Fruit fly (Drosophila melanogaster) whole organism, pupa: ENCODE results near the gene CG14718.

Experiments used
- CG10348 ChIP-seq: fragments of 200-800 bp; sonication (Bioruptor generic); IDR thresholded peaks from 2 replicates; pipeline ENCODE4 v1.3.6; 2022; ENCODE audit warnings: missing biosample characterization, missing genetic modification characterization
- CG15710 ChIP-seq: fragments of 200-800 bp; sonication (Bioruptor generic); optimal IDR thresholded peaks from 2 replicates; lab custom pipeline; 2018; ENCODE audit warnings: missing biosample characterization, mild to moderate bottlenecking, missing genetic modification characterization, moderate library complexity
- CG17806 ChIP-seq: fragments of 200-800 bp; sonication (Bioruptor generic); optimal IDR thresholded peaks from 2 replicates; lab custom pipeline; 2018; ENCODE audit warnings: missing biosample characterization, mild to moderate bottlenecking, missing genetic modification characterization, moderate library complexity
- CG34367 ChIP-seq: fragments of 200-800 bp; sonication (Bioruptor generic); optimal IDR thresholded peaks from 2 replicates; lab custom pipeline; 2018; ENCODE audit warnings: missing biosample characterization, mild to moderate bottlenecking, missing genetic modification characterization
- CG4496 ChIP-seq: fragments of 200-800 bp; sonication (Bioruptor generic); IDR thresholded peaks from 3 replicates; pipeline ENCODE4 v1.3.6; 2022; ENCODE audit warnings: missing biosample characterization, missing genetic modification characterization
- CG8159 ChIP-seq: fragments of 200-800 bp; sonication (Bioruptor generic); optimal IDR thresholded peaks from 3 replicates; lab custom pipeline; 2018; ENCODE audit warnings: missing biosample characterization, mild to moderate bottlenecking, missing genetic modification characterization, moderate library complexity
- CG8301 ChIP-seq: fragments of 200-800 bp; sonication (Bioruptor generic); optimal IDR thresholded peaks from 2 replicates; lab custom pipeline; 2018; ENCODE audit warnings: missing biosample characterization, mild to moderate bottlenecking, missing genetic modification characterization
- EcR ChIP-seq: fragments of 200-800 bp; sonication (Bioruptor generic); optimal IDR thresholded peaks from 3 replicates; lab custom pipeline; 2019; ENCODE audit warnings: missing biosample characterization, missing genetic modification characterization, mild to moderate bottlenecking, moderate library complexity, missing genetic modification reagents
- Ets98B ChIP-seq: fragments of 200-800 bp; sonication (Bioruptor generic); IDR thresholded peaks from 2 replicates; pipeline ENCODE4 v1.3.6; 2022; ENCODE audit warnings: missing biosample characterization, missing genetic modification characterization
- Pif1B ChIP-seq: fragments of 200-800 bp; sonication (Bioruptor generic); optimal IDR thresholded peaks from 3 replicates; lab custom pipeline; 2016; ENCODE audit warnings: missing biosample characterization, missing genetic modification characterization
- Snoo ChIP-seq: fragments of 200-800 bp; sonication (Bioruptor generic); optimal IDR thresholded peaks from 3 replicates; lab custom pipeline; 2017; ENCODE audit warnings: missing biosample characterization, mild to moderate bottlenecking, missing genetic modification characterization, inconsistent platforms
- fd96Ca ChIP-seq: fragments of 200-800 bp; sonication (Bioruptor generic); IDR thresholded peaks from 3 replicates; pipeline ENCODE4 v1.3.6; 2022; ENCODE audit warnings: missing biosample characterization, missing genetic modification characterization
- rn ChIP-seq: fragments of 200-800 bp; sonication (Bioruptor generic); IDR thresholded peaks from 2 replicates; pipeline ENCODE4 v1.3.6; 2022; ENCODE audit warnings: missing biosample characterization, missing genetic modification characterization

dm6 chr3R:11700314-11700713, at the start of gene CG14718:
- TF ChIP-seq rn (GFP tag; lab: Robert Waterston, UW) (no peak), CG10348 (GFP tag; lab: Robert Waterston, UW) (no peak), CG8159 (tag; lab: Kevin White, UChicago) (no peak), Ets98B (GFP tag; lab: Robert Waterston, UW) (no peak), CG34367 (tag; lab: Kevin White, UChicago) (no peak), EcR (GFP tag; lab: Kevin White, UChicago) (no peak), fd96Ca (GFP tag; lab: Robert Waterston, UW) (no peak), Snoo (tag; lab: Kevin White, UChicago) (no peak), Pif1B (no peak), CG17806 (tag; lab: Kevin White, UChicago) (no peak), CG15710 (tag; lab: Kevin White, UChicago) (no peak), CG4496 (GFP tag; lab: Robert Waterston, UW) (no peak), CG8301 (tag; lab: Kevin White, UChicago) (no peak)
